Worm (Caenorhabditis elegans) whole organism, L1 larva: ENCODE data around the gene ifd-2.

ENCODE experiments used
- C04F5.9 ChIP-seq: sonication (generic microtip); optimal IDR thresholded peaks from 2 replicates; lab custom pipeline; 2016; ENCODE audit warnings: missing genetic modification characterization, missing compliant biosample characterization
- C16A3.4 ChIP-seq: fragments of 150-350 bp; optimal IDR thresholded peaks from 2 replicates; lab custom pipeline; 2014; ENCODE audit warnings: missing biosample characterization, missing genetic modification characterization
- aha-1 ChIP-seq: fragments of 150-350 bp; optimal IDR thresholded peaks from 2 replicates; lab custom pipeline; 2014; ENCODE audit warnings: missing biosample characterization, missing genetic modification characterization
- alr-1 ChIP-seq: fragments of 200-800 bp; sonication (Bioruptor generic); optimal IDR thresholded peaks from 2 replicates; lab custom pipeline; 2018; ENCODE audit warnings: borderline replicate concordance, mild to moderate bottlenecking, missing genetic modification characterization, missing compliant biosample characterization
- aly-2 ChIP-seq: fragments of 150-350 bp; optimal IDR thresholded peaks from 2 replicates; lab custom pipeline; 2014; ENCODE audit warnings: missing biosample characterization, missing genetic modification characterization
- ama-1 ChIP-seq: fragments of 150-350 bp; optimal IDR thresholded peaks from 2 replicates; lab custom pipeline; 2014
- ceh-63 ChIP-seq: fragments of 200-800 bp; sonication (Bioruptor generic); optimal IDR thresholded peaks from 2 replicates; lab custom pipeline; 2018; ENCODE audit warnings: mild to moderate bottlenecking, missing genetic modification characterization, missing compliant biosample characterization
- ceh-82 ChIP-seq, 3 experiments: fragments of 150-350 bp in 1 of 3; sonication (generic microtip) in 2 of 3; optimal IDR thresholded peaks; 2 replicates each; lab custom pipeline; 2014 to 2017; ENCODE audit warnings: missing biosample characterization in 3 of 3, missing genetic modification characterization in 3 of 3
- ceh-90 ChIP-seq: sonication (generic microtip); optimal IDR thresholded peaks from 2 replicates; lab custom pipeline; 2016; ENCODE audit warnings: missing genetic modification characterization, missing compliant biosample characterization
- dpl-1 ChIP-seq, 3 experiments: fragments of 150-350 bp in 2 of 3; sonication (generic microtip) in 1 of 3; optimal IDR thresholded peaks; 2 replicates each; lab custom pipeline; 2014 to 2017; ENCODE audit warnings: missing biosample characterization in 3 of 3, missing genetic modification characterization in 3 of 3, missing genetic modification reagents in 3 of 3
- dsc-1 ChIP-seq: sonication (generic microtip); optimal IDR thresholded peaks from 2 replicates; lab custom pipeline; 2016; ENCODE audit warnings: mild to moderate bottlenecking, missing genetic modification characterization, missing compliant biosample characterization
- efl-3 ChIP-seq: fragments of 200-800 bp; sonication (Bioruptor generic); optimal IDR thresholded peaks from 2 replicates; lab custom pipeline; 2018; ENCODE audit warnings: mild to moderate bottlenecking, missing genetic modification characterization, missing compliant biosample characterization
- egl-13 ChIP-seq: sonication (generic microtip); optimal IDR thresholded peaks from 2 replicates; lab custom pipeline; 2016; ENCODE audit warnings: missing genotype, missing genetic modification reagents, missing genetic modification characterization, missing compliant biosample characterization
- elt-2 ChIP-seq: sonication (generic microtip); optimal IDR thresholded peaks from 2 replicates; lab custom pipeline; 2016; ENCODE audit warnings: missing genetic modification characterization, mild to moderate bottlenecking, inconsistent platforms, missing compliant biosample characterization, missing genetic modification reagents
- ets-5 ChIP-seq: fragments of 200-800 bp; sonication (Bioruptor generic); IDR thresholded peaks from 2 replicates; pipeline ENCODE4 v1.3.6; 2022; ENCODE audit warnings: missing genetic modification characterization, missing compliant biosample characterization
- fkh-10 ChIP-seq: sonication (generic microtip); optimal IDR thresholded peaks from 2 replicates; lab custom pipeline; 2017; ENCODE audit warnings: missing biosample characterization, missing genetic modification reagents, missing genetic modification characterization
- fos-1 ChIP-seq: fragments of 150-350 bp; optimal IDR thresholded peaks from 2 replicates; lab custom pipeline; 2014; ENCODE audit warnings: missing biosample characterization, missing genetic modification characterization
- hlh-17 ChIP-seq: fragments of 200-800 bp; sonication (Bioruptor generic); optimal IDR thresholded peaks from 2 replicates; lab custom pipeline; 2018; ENCODE audit warnings: missing genetic modification characterization, mild to moderate bottlenecking, missing compliant biosample characterization, moderate library complexity, borderline replicate concordance
- hlh-4 ChIP-seq: sonication (generic microtip); optimal IDR thresholded peaks from 2 replicates; lab custom pipeline; 2016; ENCODE audit warnings: mild to moderate bottlenecking, missing genetic modification characterization, missing compliant biosample characterization
- hpl-2 ChIP-seq: fragments of 150-350 bp; optimal IDR thresholded peaks from 2 replicates; lab custom pipeline; 2014; ENCODE audit warnings: missing biosample characterization, missing genetic modification reagents, missing genetic modification characterization
- isw-1 ChIP-seq: fragments of 200-800 bp; sonication (Bioruptor generic); IDR thresholded peaks from 2 replicates; pipeline ENCODE4 v1.3.6; 2022; ENCODE audit warnings: missing genetic modification characterization, missing compliant biosample characterization
- jun-1 ChIP-seq: fragments of 150-350 bp; optimal IDR thresholded peaks from 2 replicates; lab custom pipeline; 2014; ENCODE audit warnings: missing biosample characterization, missing genetic modification reagents, missing genetic modification characterization
- lin-14 ChIP-seq: fragments of 200-800 bp; sonication (Bioruptor generic); optimal IDR thresholded peaks from 2 replicates; lab custom pipeline; 2018; ENCODE audit warnings: mild to moderate bottlenecking, missing genetic modification characterization, moderate library complexity, missing compliant biosample characterization
- lin-35 ChIP-seq, 2 experiments: fragments of 150-350 bp; optimal IDR thresholded peaks; 2 replicates each; lab custom pipeline; 2014; ENCODE audit warnings: missing biosample characterization in 2 of 2, missing genetic modification characterization in 2 of 2, missing genetic modification reagents in 2 of 2
- lin-39 ChIP-seq: fragments of 150-350 bp; optimal IDR thresholded peaks from 2 replicates; lab custom pipeline; 2014; ENCODE audit warnings: missing biosample characterization, missing genetic modification reagents, missing genetic modification characterization
- lir-3 ChIP-seq: sonication (generic microtip); optimal IDR thresholded peaks from 2 replicates; lab custom pipeline; 2016; ENCODE audit warnings: mild to moderate bottlenecking, missing genetic modification characterization, moderate library complexity, missing compliant biosample characterization; ENCODE audit not compliant: poor library complexity
- lsy-2 ChIP-seq, 2 experiments: fragments of 150-350 bp; optimal IDR thresholded peaks; 2 replicates each; lab custom pipeline; 2014; ENCODE audit warnings: missing biosample characterization in 2 of 2, missing genetic modification characterization in 2 of 2
- mab-9 ChIP-seq: fragments of 200-800 bp; sonication (Bioruptor generic); IDR thresholded peaks from 2 replicates; pipeline ENCODE4 v1.3.6; 2022; ENCODE audit warnings: missing genetic modification reagents, missing genetic modification characterization, missing compliant biosample characterization
- mef-2 ChIP-seq: fragments of 150-350 bp; optimal IDR thresholded peaks from 2 replicates; lab custom pipeline; 2014; ENCODE audit warnings: missing biosample characterization, missing genetic modification characterization
- mep-1 ChIP-seq: fragments of 150-350 bp; optimal IDR thresholded peaks from 2 replicates; lab custom pipeline; 2014; ENCODE audit warnings: missing biosample characterization, missing genetic modification characterization
- nhr-12 ChIP-seq: sonication (generic microtip); optimal IDR thresholded peaks from 2 replicates; lab custom pipeline; 2017; ENCODE audit warnings: missing biosample characterization, missing genetic modification characterization
- nhr-76 ChIP-seq: sonication (generic microtip); optimal IDR thresholded peaks from 2 replicates; lab custom pipeline; 2017; ENCODE audit warnings: missing biosample characterization, missing genetic modification characterization
- nhr-77 ChIP-seq: fragments of 150-350 bp; optimal IDR thresholded peaks from 2 replicates; lab custom pipeline; 2014; ENCODE audit warnings: missing biosample characterization, missing genetic modification characterization
- nhr-84 ChIP-seq: sonication (generic microtip); optimal IDR thresholded peaks from 2 replicates; lab custom pipeline; 2017; ENCODE audit warnings: missing biosample characterization, missing genetic modification characterization
- pag-3 ChIP-seq: sonication (generic microtip); optimal IDR thresholded peaks from 2 replicates; lab custom pipeline; 2017; ENCODE audit warnings: missing genetic modification characterization, mild to moderate bottlenecking, missing compliant biosample characterization, antibody characterized with exemption, borderline replicate concordance; ENCODE audit not compliant: insufficient read depth
- pax-3 ChIP-seq: fragments of 200-800 bp; sonication (Bioruptor generic); optimal IDR thresholded peaks from 2 replicates; lab custom pipeline; 2018; ENCODE audit warnings: mild to moderate bottlenecking, missing genetic modification characterization, moderate library complexity, missing compliant biosample characterization
- rnt-1 ChIP-seq: sonication (generic microtip); optimal IDR thresholded peaks from 2 replicates; lab custom pipeline; 2016; ENCODE audit warnings: mild to moderate bottlenecking, missing genetic modification characterization, moderate library complexity, missing compliant biosample characterization
- skn-1 ChIP-seq: fragments of 150-350 bp; optimal IDR thresholded peaks from 2 replicates; lab custom pipeline; 2014; ENCODE audit warnings: missing biosample characterization, missing genetic modification characterization
- snu-23 ChIP-seq: sonication (generic microtip); optimal IDR thresholded peaks from 2 replicates; lab custom pipeline; 2016; ENCODE audit warnings: missing genetic modification characterization, missing compliant biosample characterization
- sptf-1 ChIP-seq: fragments of 150-350 bp; optimal IDR thresholded peaks from 2 replicates; lab custom pipeline; 2014; ENCODE audit warnings: missing biosample characterization, missing genetic modification characterization
- swsn-7 ChIP-seq: sonication (generic microtip); optimal IDR thresholded peaks from 2 replicates; lab custom pipeline; 2016; ENCODE audit warnings: missing genetic modification characterization, missing compliant biosample characterization
- tbx-2 ChIP-seq: sonication (generic microtip); optimal IDR thresholded peaks from 2 replicates; lab custom pipeline; 2016; ENCODE audit warnings: missing genetic modification characterization, missing compliant biosample characterization
- tlp-1 ChIP-seq: fragments of 150-350 bp; optimal IDR thresholded peaks from 2 replicates; lab custom pipeline; 2014; ENCODE audit warnings: missing biosample characterization, missing genetic modification characterization
- unc-30 ChIP-seq: sonication (generic microtip); optimal IDR thresholded peaks from 2 replicates; lab custom pipeline; 2017; ENCODE audit warnings: missing biosample characterization, missing genetic modification characterization
- xbp-1 ChIP-seq: sonication (generic microtip); optimal IDR thresholded peaks from 2 replicates; lab custom pipeline; 2016; ENCODE audit warnings: missing genetic modification characterization, missing compliant biosample characterization
- zip-4 ChIP-seq: fragments of 200-800 bp; sonication (Bioruptor generic); optimal IDR thresholded peaks from 2 replicates; lab custom pipeline; 2018; ENCODE audit warnings: mild to moderate bottlenecking, missing genetic modification characterization, moderate library complexity, missing compliant biosample characterization
- ztf-11 ChIP-seq, 2 experiments: sonication (generic microtip); optimal IDR thresholded peaks; 2 replicates each; lab custom pipeline; 2016 to 2017; ENCODE audit warnings: missing genetic modification characterization in 2 of 2, missing biosample characterization in 1 of 2, missing compliant biosample characterization in 1 of 2
- ztf-4 ChIP-seq: fragments of 150-350 bp; optimal IDR thresholded peaks from 2 replicates; lab custom pipeline; 2014; ENCODE audit warnings: missing biosample characterization, missing genetic modification characterization

ifd-2 gene

ce11 chrX:812264-812663 is 3.5 kb downstream of the ifd-2 start (continued):
- TF ChIP-seq tbx-2 (tag; lab: Kevin White, UChicago), result no peak
- TF ChIP-seq mab-9 (GFP tag; lab: Robert Waterston, UW), result no peak
- no peak for TF ChIP-seq pax-3
- TF ChIP-seq lir-3 (tag; lab: Kevin White, UChicago), result no peak
- no peak for TF ChIP-seq sptf-1 (tag; lab: Kevin White, UChicago)
- no peak for TF ChIP-seq ets-5 (GFP tag; lab: Robert Waterston, UW)

- TF ChIP-seq nhr-12 (tag; lab: Kevin White, UChicago), result no peak
- TF ChIP-seq C16A3.4, result no peak
- no peak for TF ChIP-seq dpl-1 (GFP tag; optimal IDR thresholded peaks at IDR 0.05; lab: Kevin White, UChicago)
- no peak for TF ChIP-seq mab-9 (GFP tag; lab: Robert Waterston, UW)
- no peak for TF ChIP-seq ztf-11 (tag; optimal IDR thresholded peaks at IDR 0.05; lab: Kevin White, UChicago)
- TF ChIP-seq lin-35 (GFP tag; optimal IDR thresholded peaks at IDR 0.05; lab: Kevin White, UChicago), result no peak
- no peak for TF ChIP-seq nhr-77 (tag; lab: Kevin White, UChicago)
- no peak for TF ChIP-seq snu-23 (GFP tag; lab: Kevin White, UChicago)
- no peak for TF ChIP-seq lsy-2 (tag; optimal IDR thresholded peaks at IDR 0.05; lab: Kevin White, UChicago)
- TF ChIP-seq, all 84 proteins: peak for 0
Measured at ce11 chrX:810694-811093, 5.0 kb downstream of the ifd-2 start, which contains the start of gene F25E2.2. Gene F25E2.2, minus strand, starts transcription at chrX:810794.

ce11 chrX:806515-806914 is 9.2 kb downstream of the ifd-2 start:
- TF ChIP-seq ceh-82 (tag; optimal IDR thresholded peaks at IDR 0.05; lab: Kevin White, UChicago) (peak; percentile 99 to 100 (median 100)), C04F5.9 (tag; lab: Kevin White, UChicago) (peak; percentile 93), lin-39 (tag; lab: Kevin White, UChicago) (peak; percentile 99), ztf-4 (tag; lab: Kevin White, UChicago) (peak; percentile 98), nhr-76 (tag; lab: Kevin White, UChicago) (peak; percentile 66), mef-2 (tag; lab: Kevin White, UChicago) (peak; percentile 93), mep-1 (peak; percentile 100), rnt-1 (tag; lab: Kevin White, UChicago) (peak; percentile 99), hlh-4 (tag; lab: Kevin White, UChicago) (no peak), aly-2 (tag; lab: Kevin White, UChicago) (peak; percentile 93), unc-30 (no peak), egl-13 (tag; lab: Kevin White, UChicago) (peak; percentile 95), ceh-90 (no peak), ceh-63 (peak; percentile 98), zip-4 (GFP tag; lab: Kevin White, UChicago) (peak; percentile 94), tbx-2 (tag; lab: Kevin White, UChicago) (peak; percentile 99), lsy-2 (tag; optimal IDR thresholded peaks at IDR 0.05; lab: Kevin White, UChicago) (peak; percentile 94), tlp-1 (no peak), elt-2 (tag; lab: Kevin White, UChicago) (peak; percentile 93), efl-3 (GFP tag; lab: Kevin White, UChicago) (peak; percentile 95), fos-1 (tag; lab: Kevin White, UChicago) (peak; percentile 97), aha-1 (tag; lab: Kevin White, UChicago) (peak; percentile 95), isw-1 (GFP tag; lab: Robert Waterston, UW) (peak; percentile 89), jun-1 (peak; percentile 99), ama-1 (no peak), hlh-17 (GFP tag; lab: Kevin White, UChicago) (no peak), xbp-1 (tag; lab: Kevin White, UChicago) (peak; percentile 95), snu-23 (GFP tag; lab: Kevin White, UChicago) (peak; percentile 100), nhr-84 (tag; lab: Kevin White, UChicago) (peak; percentile 94), fkh-10 (GFP tag; lab: Kevin White, UChicago) (peak; percentile 99), hpl-2 (GFP tag; lab: Kevin White, UChicago) (peak; percentile 97), skn-1 (peak; percentile 100), swsn-7 (tag; lab: Kevin White, UChicago) (peak; percentile 97), C16A3.4 (peak; percentile 100), alr-1 (no peak), dsc-1 (tag; lab: Kevin White, UChicago) (peak; percentile 100), lin-14 (peak; percentile 98), dpl-1 (GFP tag; optimal IDR thresholded peaks at IDR 0.05; lab: Kevin White, UChicago) (peak; percentile 59 to 66 (median 62)), pag-3 (tag; lab: Kevin White, UChicago) (peak; percentile 55)
